Fruit fly (Drosophila melanogaster) whole organism, embryonic: ENCODE results near the gene sti.

Experiments used
- Atf6 ChIP-seq: fragments of 200-800 bp; sonication (Bioruptor generic); IDR thresholded peaks from 2 replicates; pipeline ENCODE4 v1.3.6; 2022; ENCODE audit warnings: missing biosample characterization, missing genetic modification characterization
- Bgb ChIP-seq: fragments of 200-800 bp; sonication (Bioruptor generic); IDR thresholded peaks from 2 replicates; pipeline ENCODE4 v1.3.6; 2022; ENCODE audit warnings: missing biosample characterization, missing genetic modification characterization; ENCODE audit not compliant: partially characterized antibody
- CG10147 ChIP-seq: fragments of 200-800 bp; sonication (Bioruptor generic); optimal IDR thresholded peaks from 2 replicates; lab custom pipeline; 2019; ENCODE audit warnings: missing biosample characterization, mild to moderate bottlenecking, missing genetic modification characterization, moderate library complexity
- CG10366 ChIP-seq: fragments of 200-800 bp; sonication (Bioruptor generic); IDR thresholded peaks from 2 replicates; pipeline ENCODE4 v1.3.6; 2022; ENCODE audit warnings: missing biosample characterization, missing genetic modification characterization
- CG10565 ChIP-seq: fragments of 200-800 bp; sonication (Bioruptor generic); optimal IDR thresholded peaks from 3 replicates; lab custom pipeline; 2016; ENCODE audit warnings: missing biosample characterization, mild to moderate bottlenecking, missing genetic modification characterization
- CG10959 ChIP-seq: fragments of 200-800 bp; sonication (Bioruptor generic); IDR thresholded peaks from 2 replicates; pipeline ENCODE4 v1.3.6; 2022; ENCODE audit warnings: missing biosample characterization, missing genetic modification characterization
- CG11456 ChIP-seq: fragments of 200-800 bp; sonication (Bioruptor generic); IDR thresholded peaks from 3 replicates; pipeline ENCODE4 v1.3.6; 2022; ENCODE audit warnings: missing biosample characterization, missing genetic modification characterization
- CG11696 ChIP-seq: fragments of 200-800 bp; sonication (Bioruptor generic); IDR thresholded peaks from 2 replicates; pipeline ENCODE4 v1.3.6; 2022; ENCODE audit warnings: missing biosample characterization, missing genetic modification characterization
- CG12769 ChIP-seq: fragments of 200-800 bp; sonication (Bioruptor generic); optimal IDR thresholded peaks from 2 replicates; lab custom pipeline; 2019; ENCODE audit warnings: missing biosample characterization, mild to moderate bottlenecking, missing genetic modification characterization, moderate library complexity
- CG12942 ChIP-seq: fragments of 200-800 bp; sonication (Bioruptor generic); optimal IDR thresholded peaks from 3 replicates; lab custom pipeline; 2016; ENCODE audit warnings: missing biosample characterization, missing genetic modification characterization
- CG13287 ChIP-seq: fragments of 200-800 bp; sonication (Bioruptor generic); IDR thresholded peaks from 2 replicates; pipeline ENCODE4 v1.3.6; 2022; ENCODE audit warnings: missing biosample characterization, missing genetic modification characterization; ENCODE audit not compliant: partially characterized antibody
- CG16863 ChIP-seq: fragments of 200-800 bp; sonication (Bioruptor generic); optimal IDR thresholded peaks from 3 replicates; lab custom pipeline; 2016; ENCODE audit warnings: missing biosample characterization, missing genetic modification characterization
- CG18476 ChIP-seq: fragments of 200-800 bp; sonication (Bioruptor generic); optimal IDR thresholded peaks from 2 replicates; lab custom pipeline; 2016; ENCODE audit warnings: missing biosample characterization, mild to moderate bottlenecking, missing genetic modification characterization
- CG2202 ChIP-seq: fragments of 200-800 bp; sonication (Bioruptor generic); optimal IDR thresholded peaks from 2 replicates; lab custom pipeline; 2018; ENCODE audit warnings: missing biosample characterization, mild to moderate bottlenecking, missing genetic modification characterization
- CG2678 ChIP-seq: fragments of 200-800 bp; sonication (Bioruptor generic); optimal IDR thresholded peaks from 3 replicates; lab custom pipeline; 2019; ENCODE audit warnings: missing biosample characterization, mild to moderate bottlenecking, missing genetic modification characterization, moderate library complexity
- CG4282 ChIP-seq: fragments of 200-800 bp; sonication (Bioruptor generic); optimal IDR thresholded peaks from 2 replicates; lab custom pipeline; 2016; ENCODE audit warnings: missing biosample characterization, missing genetic modification characterization
- CG5245 ChIP-seq: fragments of 200-800 bp; sonication (Bioruptor generic); optimal IDR thresholded peaks from 3 replicates; lab custom pipeline; 2016; ENCODE audit warnings: missing biosample characterization, missing genetic modification characterization
- CG5953 ChIP-seq: fragments of 200-800 bp; sonication (Bioruptor generic); IDR thresholded peaks from 2 replicates; pipeline ENCODE4 v1.3.6; 2022; ENCODE audit warnings: missing biosample characterization, missing genetic modification characterization
- CG7839 ChIP-seq: fragments of 200-800 bp; sonication (Bioruptor generic); optimal IDR thresholded peaks from 3 replicates; lab custom pipeline; 2018; ENCODE audit warnings: missing biosample characterization, mild to moderate bottlenecking, missing genetic modification characterization, moderate library complexity
- CG8290 ChIP-seq, 3 experiments: fragments of 200-800 bp; sonication (Bioruptor generic); optimal IDR thresholded peaks; 2 replicates each; lab custom pipeline; 2016 to 2019; ENCODE audit warnings: missing biosample characterization in 3 of 3, missing genetic modification characterization in 3 of 3, mild to moderate bottlenecking in 2 of 3, moderate library complexity in 1 of 3
- CG8388 ChIP-seq: fragments of 200-800 bp; sonication (Bioruptor generic); optimal IDR thresholded peaks from 2 replicates; lab custom pipeline; 2019; ENCODE audit warnings: missing biosample characterization, mild to moderate bottlenecking, missing genetic modification characterization, moderate library complexity
- CG9876 ChIP-seq: fragments of 200-800 bp; sonication (Bioruptor generic); optimal IDR thresholded peaks from 2 replicates; lab custom pipeline; 2016; ENCODE audit warnings: missing biosample characterization, missing genetic modification characterization
- CG9932 ChIP-seq: fragments of 200-800 bp; sonication (Bioruptor generic); IDR thresholded peaks from 2 replicates; pipeline ENCODE4 v1.3.6; 2022; ENCODE audit warnings: missing biosample characterization, missing genetic modification characterization
- Ets65A ChIP-seq: fragments of 200-800 bp; sonication (Bioruptor generic); peaks from one replicate; lab custom pipeline; 2016; ENCODE audit warnings: missing biosample characterization, missing genetic modification characterization
- HLHmδ ChIP-seq: fragments of 200-800 bp; sonication (Bioruptor generic); optimal IDR thresholded peaks from 2 replicates; lab custom pipeline; 2018; ENCODE audit warnings: missing biosample characterization, mild to moderate bottlenecking, missing genetic modification characterization, moderate library complexity
- MTF-1 ChIP-seq: fragments of 200-800 bp; sonication (Bioruptor generic); optimal IDR thresholded peaks from 2 replicates; lab custom pipeline; 2018; ENCODE audit warnings: missing biosample characterization, mild to moderate bottlenecking, missing genetic modification characterization, borderline replicate concordance
- Med ChIP-seq: fragments of 200-800 bp; sonication (Bioruptor generic); peaks from one replicate; lab custom pipeline; 2016; ENCODE audit warnings: missing biosample characterization, missing genetic modification characterization, mild to moderate bottlenecking, inconsistent platforms, moderate library complexity
- Nf-YA ChIP-seq: fragments of 200-800 bp; sonication (Bioruptor generic); IDR thresholded peaks from 2 replicates; pipeline ENCODE4 v1.3.6; 2022; ENCODE audit warnings: missing biosample characterization, missing genetic modification characterization
- Optix ChIP-seq: fragments of 200-800 bp; sonication (Bioruptor generic); IDR thresholded peaks from 3 replicates; pipeline ENCODE4 v1.3.6; 2022; ENCODE audit warnings: missing biosample characterization, missing genetic modification characterization
- Scr ChIP-seq: fragments of 200-800 bp; sonication (Bioruptor generic); IDR thresholded peaks from 2 replicates; pipeline ENCODE4 v1.3.6; 2022; ENCODE audit warnings: missing biosample characterization, missing genetic modification characterization; ENCODE audit not compliant: partially characterized antibody
- aop ChIP-seq: fragments of 200-800 bp; sonication (Bioruptor generic); IDR thresholded peaks from 2 replicates; pipeline ENCODE4 v1.3.6; 2022; ENCODE audit warnings: missing biosample characterization, missing genetic modification characterization
- ap ChIP-seq: fragments of 200-800 bp; sonication (Bioruptor generic); IDR thresholded peaks from 2 replicates; pipeline ENCODE4 v1.3.6; 2022; ENCODE audit warnings: missing biosample characterization, missing genetic modification characterization
- bigmax ChIP-seq: fragments of 200-800 bp; sonication (Bioruptor generic); optimal IDR thresholded peaks from 2 replicates; lab custom pipeline; 2018; ENCODE audit warnings: missing biosample characterization, mild to moderate bottlenecking, missing genetic modification characterization
- bsh ChIP-seq, 2 experiments: fragments of 200-800 bp; sonication (Bioruptor generic); optimal IDR thresholded peaks; 2 replicates each; lab custom pipeline; 2017 to 2018; ENCODE audit warnings: mild to moderate bottlenecking in 2 of 2, missing biosample characterization in 2 of 2, missing genetic modification characterization in 2 of 2, moderate library complexity in 1 of 2
- cas ChIP-seq: fragments of 200-800 bp; sonication (Bioruptor generic); IDR thresholded peaks from 2 replicates; pipeline ENCODE4 v1.3.6; 2022; ENCODE audit warnings: missing biosample characterization, missing genetic modification characterization
- dmrt99B ChIP-seq: fragments of 200-800 bp; sonication (Bioruptor generic); optimal IDR thresholded peaks from 2 replicates; lab custom pipeline; 2018; ENCODE audit warnings: missing biosample characterization, mild to moderate bottlenecking, missing genetic modification characterization, moderate library complexity
- ems ChIP-seq: fragments of 200-800 bp; sonication (Bioruptor generic); optimal IDR thresholded peaks from 3 replicates; lab custom pipeline; 2016; ENCODE audit warnings: missing biosample characterization, missing genetic modification characterization
- hkb ChIP-seq, 2 experiments: fragments of 200-800 bp in 1 of 2; fragments of >200 bp in 1 of 2; sonication (Bioruptor generic) in 1 of 2; IDR thresholded peaks in 1 of 2; optimal IDR thresholded peaks in 1 of 2; 2 replicates each; pipeline versions ENCODE4 v1.3.6 to Lab custom; 2017 to 2022; ENCODE audit warnings: missing biosample characterization in 1 of 2, missing genetic modification characterization in 1 of 2
- lab ChIP-seq: fragments of 200-800 bp; sonication (Bioruptor generic); optimal IDR thresholded peaks from 3 replicates; lab custom pipeline; 2017; ENCODE audit warnings: missing biosample characterization, missing genetic modification characterization, mild to moderate bottlenecking, moderate library complexity, missing genetic modification reagents
- odd ChIP-seq: fragments of 200-800 bp; sonication (Bioruptor generic); optimal IDR thresholded peaks from 2 replicates; lab custom pipeline; 2017; ENCODE audit warnings: missing biosample characterization, mild to moderate bottlenecking, missing genetic modification characterization
- sens ChIP-seq: fragments of 200-800 bp; sonication (Bioruptor generic); peaks from one replicate; lab custom pipeline; 2016; ENCODE audit warnings: missing biosample characterization, missing genetic modification characterization
- sim ChIP-seq: fragments of 200-800 bp; sonication (Bioruptor generic); IDR thresholded peaks from 2 replicates; pipeline ENCODE4 v1.3.6; 2022; ENCODE audit warnings: missing biosample characterization, missing genetic modification characterization
- sisA ChIP-seq: fragments of 200-800 bp; sonication (Bioruptor generic); IDR thresholded peaks from 2 replicates; pipeline ENCODE4 v1.3.6; 2022; ENCODE audit warnings: missing biosample characterization, missing genetic modification characterization
- sob ChIP-seq: fragments of 200-800 bp; sonication (Bioruptor generic); IDR thresholded peaks from 2 replicates; pipeline ENCODE4 v1.3.6; 2022; ENCODE audit warnings: missing biosample characterization, missing genetic modification characterization
- stc ChIP-seq: fragments of 200-800 bp; sonication (Bioruptor generic); IDR thresholded peaks from 2 replicates; pipeline ENCODE4 v1.3.6; 2022; ENCODE audit warnings: missing biosample characterization, missing genetic modification characterization
- tna ChIP-seq: fragments of 200-800 bp; sonication (Bioruptor generic); IDR thresholded peaks from 2 replicates; pipeline ENCODE4 v1.3.6; 2022; ENCODE audit warnings: missing biosample characterization, missing genetic modification characterization; ENCODE audit not compliant: partially characterized antibody
- twi ChIP-seq: fragments of 200-800 bp; optimal IDR thresholded peaks from 2 replicates; lab custom pipeline; 2019; ENCODE audit warnings: missing biosample characterization, mild to moderate bottlenecking, missing genetic modification characterization, moderate library complexity
- vvl ChIP-seq: fragments of 200-800 bp; sonication (Bioruptor generic); IDR thresholded peaks from 2 replicates; pipeline ENCODE4 v1.3.6; 2022; ENCODE audit warnings: missing biosample characterization, missing genetic modification characterization
- zen ChIP-seq: fragments of 200-800 bp; sonication (Bioruptor generic); optimal IDR thresholded peaks from 3 replicates; lab custom pipeline; 2018; ENCODE audit warnings: missing biosample characterization, mild to moderate bottlenecking, missing genetic modification characterization, moderate library complexity

The sti gene

dm6 chr3L:12484948-12485347, 29.7 kb downstream of the sti start, which contains the start of gene CG10663 (continued):
- TF ChIP-seq twi (tag; lab: Kevin White, UChicago), result peak; percentile 96
- no peak for TF ChIP-seq lab (GFP tag; lab: Kevin White, UChicago)
- TF ChIP-seq Atf6 (GFP tag; lab: Robert Waterston, UW), result 0 out of 2 replicates have a peak, but pooled peaks have one; percentile 27
- no peak for TF ChIP-seq Scr (GFP tag; lab: Robert Waterston, UW)
- TF ChIP-seq HLHmδ (GFP tag; lab: Kevin White, UChicago), result peak; percentile 39
- TF ChIP-seq CG2202 (tag; lab: Kevin White, UChicago), result peak; percentile 3
- peak; percentile 4 for TF ChIP-seq CG7839
- TF ChIP-seq tna, result peak; percentile 51; the same call in 1 of the 2 replicates
- TF ChIP-seq bsh (GFP tag; optimal IDR thresholded peaks at IDR 0.05; lab: Kevin White, UChicago), result peak; percentile 15 to 28
- TF ChIP-seq CG13287 (GFP tag; lab: Robert Waterston, UW), result peak; percentile 57
- TF ChIP-seq dmrt99B (tag; lab: Kevin White, UChicago), result peak; percentile 18
- TF ChIP-seq Med (GFP tag; lab: Kevin White, UChicago), result peak; percentile 87
- 0 out of 2 replicates have a peak, but pooled peaks have one; percentile 18 for TF ChIP-seq sob (GFP tag; lab: Robert Waterston, UW)
- TF ChIP-seq CG8388, result no peak
- TF ChIP-seq CG5245, result no peak
- peak; percentile 88 for TF ChIP-seq CG12769
- peak; percentile 83 for TF ChIP-seq CG4282 (GFP tag; lab: Kevin White, UChicago)
- no peak for TF ChIP-seq CG10366 (GFP tag; lab: Robert Waterston, UW)
- no peak for TF ChIP-seq CG12942 (GFP tag; lab: Kevin White, UChicago)
- TF ChIP-seq CG5953, result no peak
- TF ChIP-seq CG18476 (GFP tag; lab: Kevin White, UChicago), result no peak
- TF ChIP-seq CG10147 (GFP tag; lab: Kevin White, UChicago), result no peak
- peak; percentile 30; the same call in 1 of the 2 replicates for TF ChIP-seq stc (GFP tag; lab: Robert Waterston, UW)
- TF ChIP-seq zen (tag; lab: Kevin White, UChicago), result no peak
- 0 out of 2 replicates have a peak, but pooled peaks have one; percentile 31 for TF ChIP-seq CG10959 (GFP tag; lab: Robert Waterston, UW)
- no peak for TF ChIP-seq CG9932 (GFP tag; lab: Robert Waterston, UW)
- 0 out of 2 replicates have a peak, but pooled peaks have one; percentile 5 for TF ChIP-seq sisA
- TF ChIP-seq Ets65A (GFP tag; lab: Kevin White, UChicago), result no peak
- TF ChIP-seq CG2678 (tag; lab: Kevin White, UChicago), result peak; percentile 9
- TF ChIP-seq Nf-YA (GFP tag; lab: Robert Waterston, UW), result no peak
- TF ChIP-seq sens, result peak; percentile 80
- TF ChIP-seq CG16863 (GFP tag; lab: Kevin White, UChicago), result peak; percentile 10
- 0 out of 3 replicates have a peak, but pooled peaks have one; percentile 43 for TF ChIP-seq Optix (GFP tag; lab: Robert Waterston, UW)
- TF ChIP-seq vvl (GFP tag; lab: Robert Waterston, UW), result peak; percentile 60; the same call in 1 of the 2 replicates
- TF ChIP-seq odd (GFP tag; lab: Kevin White, UChicago), result peak; percentile 23
- TF ChIP-seq CG11696 (GFP tag; lab: Robert Waterston, UW), result 0 out of 2 replicates have a peak, but pooled peaks have one; percentile 2
- TF ChIP-seq CG8290 (GFP tag; optimal IDR thresholded peaks at IDR 0.05; lab: Kevin White, UChicago), result no peak
- TF ChIP-seq CG8290 (tag; optimal IDR thresholded peaks at IDR 0.05; lab: Kevin White, UChicago), result peak in 1 of 2 experiments; percentile 54
- no peak for TF ChIP-seq cas (GFP tag; lab: Robert Waterston, UW)
- TF ChIP-seq ap (GFP tag; lab: Robert Waterston, UW), result no peak
- no peak for TF ChIP-seq CG11456 (GFP tag; lab: Robert Waterston, UW)
- no peak for TF ChIP-seq bigmax (GFP tag; lab: Kevin White, UChicago)
- no peak for TF ChIP-seq aop
- TF ChIP-seq CG10565 (GFP tag; lab: Kevin White, UChicago), result no peak
- peak; percentile 14 for TF ChIP-seq MTF-1 (GFP tag; lab: Kevin White, UChicago)
- peak; percentile 41; the same call in 1 of the 2 replicates for TF ChIP-seq Bgb (GFP tag; lab: Robert Waterston, UW)
- TF ChIP-seq ems, result no peak
- TF ChIP-seq sim (GFP tag; lab: Robert Waterston, UW), result 0 out of 2 replicates have a peak, but pooled peaks have one; percentile 54
- no peak for TF ChIP-seq hkb (optimal IDR thresholded peaks at IDR 0.05; lab: Kevin White, UChicago)
- TF ChIP-seq hkb (GFP tag; IDR thresholded peaks at IDR 0.05; lab: Robert Waterston, UW), result 0 out of 2 replicates have a peak, but pooled peaks have one; percentile 15
- no peak for TF ChIP-seq CG9876 (GFP tag; lab: Kevin White, UChicago)
